Worm (Caenorhabditis elegans) whole organism, L1 larva: ENCODE results near the gene Y75B8A.24.

Experiments used
- ama-1 ChIP-seq: fragments of 150-350 bp; optimal IDR thresholded peaks from 2 replicates; lab custom pipeline; 2014
- irx-1 ChIP-seq: sonication (generic microtip); optimal IDR thresholded peaks from 2 replicates; lab custom pipeline; 2016; ENCODE audit warnings: missing genetic modification characterization, missing compliant biosample characterization
- lin-13 ChIP-seq: fragments of 150-350 bp; optimal IDR thresholded peaks from 2 replicates; lab custom pipeline; 2014; ENCODE audit warnings: missing biosample characterization, missing genetic modification reagents, missing genetic modification characterization
- lir-3 ChIP-seq: sonication (generic microtip); optimal IDR thresholded peaks from 2 replicates; lab custom pipeline; 2016; ENCODE audit warnings: mild to moderate bottlenecking, missing genetic modification characterization, moderate library complexity, missing compliant biosample characterization; ENCODE audit not compliant: poor library complexity
- unc-62 ChIP-seq: fragments of 150-350 bp; optimal IDR thresholded peaks from 2 replicates; lab custom pipeline; 2014; ENCODE audit warnings: missing biosample characterization, missing genetic modification reagents, missing genetic modification characterization
- zag-1 ChIP-seq: fragments of 150-350 bp; optimal IDR thresholded peaks from 2 replicates; lab custom pipeline; 2014; ENCODE audit warnings: missing biosample characterization, missing genetic modification characterization

- TF ChIP-seq ama-1 (lab: Kevin White, UChicago) (no peak), unc-62 (no peak), lin-13 (no peak), lir-3 (no peak), zag-1 (no peak), irx-1 (tag; lab: Kevin White, UChicago) (no peak)
Observed at ce11 chrIII:12307475-12307874, 33.9 kb upstream of the Y75B8A.24 start, which contains the start of gene pqn-92.
